Worm (Caenorhabditis elegans): ENCODE measurements around the gene K08F8.7.

K08F8.7 gene

DNA sequence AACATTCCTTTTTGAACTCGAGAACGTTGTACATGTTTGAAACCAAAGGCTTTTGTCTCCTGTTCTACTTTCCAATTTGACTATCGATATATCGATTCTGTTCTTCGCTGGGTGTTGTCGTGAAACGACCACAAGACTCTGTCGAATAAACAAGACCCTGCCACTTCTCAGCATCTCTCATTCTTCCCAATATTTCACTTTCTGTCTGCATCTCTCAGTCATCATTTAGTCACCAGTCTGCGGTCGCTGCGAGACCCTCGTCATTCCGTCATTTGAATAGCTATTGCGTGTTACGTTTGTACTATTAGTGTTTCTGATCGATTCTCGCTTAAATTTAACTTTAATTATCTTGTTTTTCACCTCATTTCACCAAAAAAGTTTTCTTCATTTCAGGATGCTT is 32.2 kb upstream of the K08F8.7 start (continued):
- TF ChIP-seq nhr-47 (tag; optimal IDR thresholded peaks at IDR 0.05) (peak; percentile 97), C04F5.9 (tag; optimal IDR thresholded peaks at IDR 0.05) (peak; percentile 78), unc-98 (GFP tag; IDR thresholded peaks at IDR 0.05) (no peak), hlh-17 (GFP tag; optimal IDR thresholded peaks at IDR 0.05; ENCODE audit: borderline replicate concordance) (no peak), pqm-1 (tag; optimal IDR thresholded peaks at IDR 0.05) (no peak), tlp-1 (tag; optimal IDR thresholded peaks at IDR 0.05) (no peak), blmp-1 (tag; optimal IDR thresholded peaks at IDR 0.05) (peak; percentile 86), dsc-1 (tag; optimal IDR thresholded peaks at IDR 0.05) (peak; percentile 96), efl-3 (GFP tag; optimal IDR thresholded peaks at IDR 0.05) (no peak), jun-1 (tag; optimal IDR thresholded peaks at IDR 0.05) (peak; percentile 96), mef-2 (tag; optimal IDR thresholded peaks at IDR 0.05) (peak; percentile 66), nhr-84 (tag; optimal IDR thresholded peaks at IDR 0.05) (no peak), lsy-2 (tag; optimal IDR thresholded peaks at IDR 0.05) (peak; percentile 93 to 94), ztf-4 (tag; optimal IDR thresholded peaks at IDR 0.05) (peak; percentile 97), fos-1 (tag; optimal IDR thresholded peaks at IDR 0.05) (peak; percentile 90), fkh-4 (tag; optimal IDR thresholded peaks at IDR 0.05; ENCODE audit: borderline replicate concordance) (peak; percentile 82), isw-1 (GFP tag; IDR thresholded peaks at IDR 0.05) (peak; percentile 92), F16B12.6 (tag; optimal IDR thresholded peaks at IDR 0.05) (peak; percentile 61), fkh-8 (tag; optimal IDR thresholded peaks at IDR 0.05) (peak; percentile 99), mdl-1 (tag; optimal IDR thresholded peaks at IDR 0.05) (peak in 1 of 2 experiments; percentile 94), skn-1 (tag; optimal IDR thresholded peaks at IDR 0.05) (peak; percentile 96), Y116A8C.19 (tag; optimal IDR thresholded peaks at IDR 0.05; ENCODE audit: borderline replicate concordance) (peak; percentile 33), efl-1 (optimal IDR thresholded peaks at IDR 0.05) (peak; percentile 90 to 93), efl-1 (GFP tag; optimal IDR thresholded peaks at IDR 0.05 in 1 of 2) (peak; percentile 78 to 98), ceh-88 (GFP tag; IDR thresholded peaks at IDR 0.05) (peak; percentile 92), nhr-77 (tag; optimal IDR thresholded peaks at IDR 0.05) (peak; percentile 83), ces-1 (GFP tag; optimal IDR thresholded peaks at IDR 0.05) (no peak), hlh-4 (tag; optimal IDR thresholded peaks at IDR 0.05) (no peak), mab-9 (GFP tag; IDR thresholded peaks at IDR 0.05) (peak; percentile 91), grh-1 (GFP tag; IDR thresholded peaks at IDR 0.05) (peak; percentile 95), vab-15 (tag; optimal IDR thresholded peaks at IDR 0.05) (peak; percentile 87), ceh-8 (GFP tag; optimal IDR thresholded peaks at IDR 0.05) (peak; percentile 94), lin-39 (tag; optimal IDR thresholded peaks at IDR 0.05) (peak; percentile 87), lir-3 (tag; optimal IDR thresholded peaks at IDR 0.05; ENCODE audit: poor library complexity) (peak; percentile 90), sup-37 (GFP tag; optimal IDR thresholded peaks at IDR 0.05) (peak; percentile 79), unc-130 (tag; optimal IDR thresholded peaks at IDR 0.05) (peak; percentile 98), egl-13 (tag; optimal IDR thresholded peaks at IDR 0.05) (peak; percentile 93), dpl-1 (GFP tag; optimal IDR thresholded peaks at IDR 0.05) (peak; percentile 77 to 83 (median 81)), zag-1 (tag; optimal IDR thresholded peaks at IDR 0.05) (peak; percentile 5), unc-86 (tag; optimal IDR thresholded peaks at IDR 0.05) (peak; percentile 97), C34B4.2 (tag; optimal IDR thresholded peaks at IDR 0.05) (no peak), sox-4 (tag; optimal IDR thresholded peaks at IDR 0.05) (peak; percentile 85), unc-30 (tag; optimal IDR thresholded peaks at IDR 0.05) (no peak), ztf-11 (tag; optimal IDR thresholded peaks at IDR 0.05) (peak in 1 of 2 experiments; percentile 88), snu-23 (GFP tag; optimal IDR thresholded peaks at IDR 0.05) (peak; percentile 99), aha-1 (tag; optimal IDR thresholded peaks at IDR 0.05) (peak; percentile 7), fkh-10 (GFP tag; optimal IDR thresholded peaks at IDR 0.05) (peak; percentile 75), nhr-71 (tag; optimal IDR thresholded peaks at IDR 0.05) (peak; percentile 99), nhr-90 (tag; optimal IDR thresholded peaks at IDR 0.05; ENCODE audit: poor library complexity) (peak; percentile 97), C16A3.4 (tag; optimal IDR thresholded peaks at IDR 0.05) (peak; percentile 93), ceh-63 (GFP tag; optimal IDR thresholded peaks at IDR 0.05) (peak; percentile 18)
